Fruit fly (Drosophila melanogaster): Measurements from ENCODE around the gene CG34301.

Gene CG34301

DNA sequence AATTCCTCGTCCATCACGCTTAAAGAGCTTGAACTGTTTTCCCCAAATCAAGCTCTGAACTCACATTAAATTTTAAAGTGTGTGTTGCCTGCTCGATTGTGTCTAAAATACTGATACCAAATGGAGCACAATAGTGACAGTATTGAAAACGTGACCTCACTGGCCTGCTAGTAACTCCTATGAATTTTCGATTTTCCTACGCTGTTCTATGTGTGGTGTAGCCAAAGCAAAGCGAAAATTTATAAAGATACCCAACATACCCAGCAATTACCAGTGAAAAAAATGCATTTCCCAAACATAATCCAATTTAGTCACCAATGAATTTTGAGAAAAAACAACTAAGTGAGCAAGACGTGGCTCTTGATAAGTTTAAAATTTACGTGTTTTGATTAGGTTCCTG lies 6.6 kb downstream of the CG34301 start, which contains the start of gene CG33191:
Gene CG33191, minus strand, starts transcription at position 101 of the 400 bp plus-strand sequence.
- TF ChIP-seq CrebA (GFP tag; optimal IDR thresholded peaks at IDR 0.05; ENCODE audit: borderline replicate concordance) (no peak), woc (GFP tag; optimal IDR thresholded peaks at IDR 0.05) (no peak), Myc (optimal IDR thresholded peaks at IDR 0.05) (no peak), dl (GFP tag; optimal IDR thresholded peaks at IDR 0.05; ENCODE audit: insufficient read depth in 1 of 2, partially characterized antibody in 2 of 2) (no peak), Hr83 (GFP tag; optimal IDR thresholded peaks at IDR 0.05; ENCODE audit: poor library complexity, severe bottlenecking) (no peak), ey (GFP tag; optimal IDR thresholded peaks at IDR 0.05) (no peak), brk (GFP tag; optimal IDR thresholded peaks at IDR 0.05) (no peak), GATAd (GFP tag; optimal IDR thresholded peaks at IDR 0.05) (no peak), fru (GFP tag; optimal IDR thresholded peaks at IDR 0.05) (no peak), Mio (GFP tag; optimal IDR thresholded peaks at IDR 0.05) (no peak), Rel (GFP tag; optimal IDR thresholded peaks at IDR 0.05) (no peak), Rel (tag; optimal IDR thresholded peaks at IDR 0.05) (no peak), pan (optimal IDR thresholded peaks at IDR 0.05) (no peak), Dif (GFP tag; optimal IDR thresholded peaks at IDR 0.05; ENCODE audit: partially characterized antibody) (no peak), Hr78 (GFP tag; optimal IDR thresholded peaks at IDR 0.05) (no peak), sv (GFP tag; optimal IDR thresholded peaks at IDR 0.05) (no peak), foxo (GFP tag; optimal IDR thresholded peaks at IDR 0.05) (no peak), sage (GFP tag; optimal IDR thresholded peaks at IDR 0.05) (no peak), Sp1 (GFP tag; optimal IDR thresholded peaks at IDR 0.05) (no peak)

DNA sequence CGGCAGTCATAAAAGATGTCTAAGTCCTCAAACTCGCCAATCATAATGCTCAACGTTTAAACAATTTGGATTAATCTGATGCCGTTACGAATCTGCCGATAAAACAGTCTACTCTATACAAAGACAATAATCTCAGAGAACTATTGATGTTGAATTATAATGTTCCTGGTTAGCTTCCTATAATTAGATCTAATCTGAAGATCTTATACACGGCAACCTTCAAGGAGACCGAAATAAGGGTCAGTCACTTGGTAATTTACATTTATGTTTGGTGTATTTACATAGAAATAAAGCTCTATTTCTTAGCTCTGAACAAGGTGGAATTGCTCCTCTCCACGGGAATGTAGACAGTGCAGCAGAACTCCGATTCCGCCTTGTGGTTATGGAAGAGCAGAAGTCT lies 7.5 kb downstream of the CG34301 start, which contains the start of gene CG33189:
Gene CG33189, minus strand, starts transcription at position 101 of the 400 bp plus-strand sequence.
- TF ChIP-seq N (GFP tag; optimal IDR thresholded peaks at IDR 0.05) (no peak), Myc (optimal IDR thresholded peaks at IDR 0.05) (no peak), OdsH (GFP tag; optimal IDR thresholded peaks at IDR 0.05) (no peak), Dfd (GFP tag; optimal IDR thresholded peaks at IDR 0.05) (no peak), lola (GFP tag; optimal IDR thresholded peaks at IDR 0.05) (no peak), br (GFP tag; optimal IDR thresholded peaks at IDR 0.05) (no peak), Mio (GFP tag; optimal IDR thresholded peaks at IDR 0.05) (no peak), fru (GFP tag; optimal IDR thresholded peaks at IDR 0.05) (no peak), Abd-B (GFP tag; optimal IDR thresholded peaks at IDR 0.05) (no peak), Rel (GFP tag; optimal IDR thresholded peaks at IDR 0.05) (no peak), Rel (tag; optimal IDR thresholded peaks at IDR 0.05) (no peak), CG32264 (GFP tag; optimal IDR thresholded peaks at IDR 0.05) (no peak), CrebA (GFP tag; optimal IDR thresholded peaks at IDR 0.05; ENCODE audit: borderline replicate concordance) (no peak)

DNA sequence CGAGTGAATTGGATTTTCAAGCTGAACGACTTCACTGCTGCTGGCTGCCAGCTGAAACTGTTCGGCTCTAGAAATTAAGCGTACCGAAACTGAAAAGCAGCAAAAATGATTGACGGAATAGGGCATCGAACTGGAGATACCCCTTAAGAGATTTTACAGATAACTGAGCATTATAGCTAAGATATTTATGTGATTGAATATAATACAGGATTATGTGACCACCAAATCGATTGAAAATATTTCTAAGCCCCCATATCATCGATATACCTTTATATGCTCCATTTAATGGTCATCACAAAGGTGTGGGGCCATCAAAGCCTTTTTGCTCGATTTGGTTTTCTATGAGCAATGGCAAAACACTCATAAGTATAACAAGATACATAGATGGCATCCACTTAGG lies 11.6 kb downstream of the CG34301 start:
- no peak for TF ChIP-seq Jra (GFP tag; optimal IDR thresholded peaks at IDR 0.05)
- no peak for TF ChIP-seq jim (GFP tag; optimal IDR thresholded peaks at IDR 0.05)
- TF ChIP-seq Hr78 (GFP tag; optimal IDR thresholded peaks at IDR 0.05), result no peak
- TF ChIP-seq Sp1 (GFP tag; optimal IDR thresholded peaks at IDR 0.05), result no peak
- no peak for TF ChIP-seq tai (GFP tag; optimal IDR thresholded peaks at IDR 0.05)
- no peak for TF ChIP-seq Dfd (GFP tag; optimal IDR thresholded peaks at IDR 0.05)
- TF ChIP-seq pan (optimal IDR thresholded peaks at IDR 0.05), result no peak
- TF ChIP-seq Abd-B (GFP tag; optimal IDR thresholded peaks at IDR 0.05), result no peak
- no peak for TF ChIP-seq Mio (GFP tag; optimal IDR thresholded peaks at IDR 0.05)
- TF ChIP-seq GATAd (GFP tag; optimal IDR thresholded peaks at IDR 0.05), result no peak
- no peak for TF ChIP-seq br (GFP tag; optimal IDR thresholded peaks at IDR 0.05)
- no peak for TF ChIP-seq Hr83 (GFP tag; optimal IDR thresholded peaks at IDR 0.05; ENCODE audit: poor library complexity, severe bottlenecking)
- TF ChIP-seq foxo (GFP tag; optimal IDR thresholded peaks at IDR 0.05), result no peak
- TF ChIP-seq N (GFP tag; optimal IDR thresholded peaks at IDR 0.05), result no peak
- TF ChIP-seq OdsH (GFP tag; optimal IDR thresholded peaks at IDR 0.05), result no peak
- TF ChIP-seq fru (GFP tag; optimal IDR thresholded peaks at IDR 0.05), result no peak

DNA sequence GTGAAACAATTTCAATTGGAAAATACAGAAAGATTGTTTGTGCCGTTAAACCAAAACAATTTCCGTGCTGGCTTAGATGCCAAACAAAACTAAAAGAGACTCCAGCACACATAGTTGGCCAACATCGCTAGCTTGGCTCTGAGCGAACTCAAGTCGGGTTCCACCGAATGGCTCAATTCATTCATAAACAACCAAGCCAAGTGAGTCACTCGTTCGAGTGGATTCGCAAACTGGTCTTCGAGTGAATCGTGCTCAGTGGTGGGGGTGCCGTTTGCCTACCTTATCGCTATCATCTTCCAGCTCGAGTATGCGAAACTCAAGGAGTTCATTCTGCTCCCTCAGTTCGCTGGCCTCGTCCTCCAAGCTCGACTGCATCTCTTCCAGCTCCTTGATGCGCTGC lies 12.2 kb downstream of the CG34301 start:
- TF ChIP-seq Sp1 (GFP tag; optimal IDR thresholded peaks at IDR 0.05) (no peak), woc (GFP tag; optimal IDR thresholded peaks at IDR 0.05) (no peak), dmrt93B (GFP tag; optimal IDR thresholded peaks at IDR 0.05) (no peak), Hr78 (GFP tag; optimal IDR thresholded peaks at IDR 0.05) (no peak), dsf (GFP tag; optimal IDR thresholded peaks at IDR 0.05; ENCODE audit: borderline replicate concordance) (no peak), Vsx2 (GFP tag; optimal IDR thresholded peaks at IDR 0.05; ENCODE audit: partially characterized antibody) (peak; percentile 0), Hr83 (GFP tag; optimal IDR thresholded peaks at IDR 0.05; ENCODE audit: poor library complexity, severe bottlenecking) (no peak), Dif (GFP tag; optimal IDR thresholded peaks at IDR 0.05; ENCODE audit: partially characterized antibody) (peak; percentile 31), fru (GFP tag; optimal IDR thresholded peaks at IDR 0.05) (no peak), Jra (GFP tag; optimal IDR thresholded peaks at IDR 0.05) (no peak)

Measured in whole organism, wandering third instar larva.